Fruit fly (Drosophila melanogaster) whole organism, embryonic: Measurements from ENCODE around the gene CG31365.

Source experiments
- Ada2b ChIP-seq: fragments of 200-800 bp; sonication (Bioruptor generic); IDR thresholded peaks from 2 replicates; pipeline ENCODE4 v1.3.6; 2022; ENCODE audit warnings: missing biosample characterization, missing genetic modification characterization
- Asciz ChIP-seq: fragments of 200-800 bp; sonication (Bioruptor generic); optimal IDR thresholded peaks from 2 replicates; lab custom pipeline; 2017; ENCODE audit warnings: missing biosample characterization, mild to moderate bottlenecking, missing genetic modification characterization, missing genetic modification reagents
- C15 ChIP-seq: fragments of 200-800 bp; sonication (Bioruptor generic); IDR thresholded peaks from 3 replicates; pipeline ENCODE4 v1.3.6; 2022; ENCODE audit warnings: missing biosample characterization, missing genetic modification characterization
- CG10274 ChIP-seq: fragments of 200-800 bp; sonication (Bioruptor generic); optimal IDR thresholded peaks from 3 replicates; lab custom pipeline; 2017; ENCODE audit warnings: missing biosample characterization, mild to moderate bottlenecking, missing genetic modification characterization
- CG10959 ChIP-seq: fragments of 200-800 bp; sonication (Bioruptor generic); IDR thresholded peaks from 2 replicates; pipeline ENCODE4 v1.3.6; 2022; ENCODE audit warnings: missing biosample characterization, missing genetic modification characterization
- CG11723 ChIP-seq: fragments of 200-800 bp; sonication (Bioruptor generic); optimal IDR thresholded peaks from 2 replicates; lab custom pipeline; 2017; ENCODE audit warnings: missing biosample characterization, mild to moderate bottlenecking, missing genetic modification characterization
- CG12236 ChIP-seq: fragments of 200-800 bp; sonication (Bioruptor generic); optimal IDR thresholded peaks from 2 replicates; lab custom pipeline; 2016; ENCODE audit warnings: missing biosample characterization, missing genetic modification characterization
- CG1603 ChIP-seq: fragments of 200-800 bp; sonication (Bioruptor generic); optimal IDR thresholded peaks from 2 replicates; lab custom pipeline; 2019; ENCODE audit warnings: missing biosample characterization, mild to moderate bottlenecking, missing genetic modification characterization, moderate library complexity
- CG16815 ChIP-seq: fragments of 200-800 bp; sonication (Bioruptor generic); optimal IDR thresholded peaks from 3 replicates; lab custom pipeline; 2017; ENCODE audit warnings: missing biosample characterization, mild to moderate bottlenecking, missing genetic modification characterization
- CG17186 ChIP-seq: fragments of 200-800 bp; sonication (Bioruptor generic); optimal IDR thresholded peaks from 3 replicates; lab custom pipeline; 2017; ENCODE audit warnings: missing biosample characterization, missing genetic modification reagents, missing genetic modification characterization
- CG2199 ChIP-seq: fragments of 200-800 bp; sonication (Bioruptor generic); IDR thresholded peaks from 3 replicates; pipeline ENCODE4 v1.3.6; 2022; ENCODE audit warnings: missing biosample characterization, missing genetic modification characterization
- CG31365 ChIP-seq: fragments of 200-800 bp; sonication (Bioruptor generic); optimal IDR thresholded peaks from 2 replicates; lab custom pipeline; 2018; ENCODE audit warnings: missing biosample characterization, mild to moderate bottlenecking, missing genetic modification characterization
- CG3163 ChIP-seq: fragments of 200-800 bp; sonication (Bioruptor generic); optimal IDR thresholded peaks from 3 replicates; lab custom pipeline; 2016; ENCODE audit warnings: missing biosample characterization, missing genetic modification characterization
- CG33557 ChIP-seq: fragments of 200-800 bp; sonication (Bioruptor generic); optimal IDR thresholded peaks from 2 replicates; lab custom pipeline; 2019; ENCODE audit warnings: missing biosample characterization, mild to moderate bottlenecking, missing genetic modification characterization, moderate library complexity
- CG3726 ChIP-seq: fragments of 200-800 bp; sonication (Bioruptor generic); IDR thresholded peaks from 3 replicates; pipeline ENCODE4, ENCODE4 v1.3.6; 2022; ENCODE audit warnings: missing biosample characterization, missing genetic modification characterization
- CG4328 ChIP-seq: fragments of 200-800 bp; sonication (Bioruptor generic); optimal IDR thresholded peaks from 3 replicates; lab custom pipeline; 2017; ENCODE audit warnings: missing biosample characterization, missing genetic modification reagents, missing genetic modification characterization
- CG4730 ChIP-seq: fragments of 200-800 bp; sonication (Bioruptor generic); IDR thresholded peaks from 2 replicates; pipeline ENCODE4 v1.3.6; 2022; ENCODE audit warnings: missing biosample characterization, missing genetic modification characterization
- CG8359 ChIP-seq: fragments of 200-800 bp; sonication (Bioruptor generic); optimal IDR thresholded peaks from 2 replicates; lab custom pipeline; 2017; ENCODE audit warnings: missing biosample characterization, mild to moderate bottlenecking, missing genetic modification characterization, borderline replicate concordance
- CTCF ChIP-seq: fragments of 200-800 bp; sonication (Bioruptor generic); optimal IDR thresholded peaks from 2 replicates; lab custom pipeline; 2017; ENCODE audit warnings: missing biosample characterization, mild to moderate bottlenecking, missing genetic modification characterization, moderate library complexity
- D19A ChIP-seq: fragments of 200-800 bp; optimal IDR thresholded peaks from 3 replicates; lab custom pipeline; 2019; ENCODE audit warnings: missing biosample characterization, mild to moderate bottlenecking, missing genetic modification characterization, moderate library complexity
- Deaf1 ChIP-seq: fragments of 200-800 bp; optimal IDR thresholded peaks from 3 replicates; lab custom pipeline; 2019; ENCODE audit warnings: missing biosample characterization, mild to moderate bottlenecking, missing genetic modification characterization, moderate library complexity
- Elba2 ChIP-seq: fragments of 200-800 bp; sonication (Bioruptor generic); optimal IDR thresholded peaks from 3 replicates; lab custom pipeline; 2016; ENCODE audit warnings: missing biosample characterization, missing genetic modification characterization
- Mes4 ChIP-seq: fragments of 200-800 bp; sonication (Bioruptor generic); optimal IDR thresholded peaks from 2 replicates; lab custom pipeline; 2016; ENCODE audit warnings: missing biosample characterization, missing genetic modification characterization
- Opbp ChIP-seq: fragments of 200-800 bp; sonication (Bioruptor generic); IDR thresholded peaks from 3 replicates; pipeline ENCODE4 v1.3.6; 2022; ENCODE audit warnings: missing biosample characterization, missing genetic modification characterization; ENCODE audit not compliant: partially characterized antibody
- Rfx ChIP-seq: fragments of 200-800 bp; sonication (Bioruptor generic); IDR thresholded peaks from 2 replicates; pipeline ENCODE4 v1.3.6; 2022; ENCODE audit warnings: missing biosample characterization, missing genetic modification characterization
- Side ChIP-seq: fragments of 200-800 bp; sonication (Bioruptor generic); optimal IDR thresholded peaks from 2 replicates; lab custom pipeline; 2016; ENCODE audit warnings: missing biosample characterization, missing genetic modification characterization
- Six4 ChIP-seq: fragments of 200-800 bp; sonication (Bioruptor generic); optimal IDR thresholded peaks from 2 replicates; lab custom pipeline; 2016; ENCODE audit warnings: missing biosample characterization, missing genetic modification characterization
- Sox100B ChIP-seq: fragments of 200-800 bp; sonication (Bioruptor generic); optimal IDR thresholded peaks from 3 replicates; lab custom pipeline; 2018; ENCODE audit warnings: missing biosample characterization, mild to moderate bottlenecking, missing genetic modification characterization
- Taf1 ChIP-seq: fragments of 200-800 bp; sonication (Bioruptor generic); IDR thresholded peaks from 2 replicates; pipeline ENCODE4 v1.3.6; 2022; ENCODE audit warnings: missing biosample characterization, missing genetic modification characterization
- Tbp ChIP-seq: fragments of >200 bp; optimal IDR thresholded peaks from 2 replicates; lab custom pipeline; 2018; ENCODE audit warnings: missing biosample characterization, missing genetic modification characterization
- Xbp1 ChIP-seq: fragments of 200-800 bp; sonication (Bioruptor generic); optimal IDR thresholded peaks from 3 replicates; lab custom pipeline; 2016; ENCODE audit warnings: missing biosample characterization, mild to moderate bottlenecking, missing genetic modification characterization
- al ChIP-seq: fragments of 200-800 bp; sonication (Bioruptor generic); IDR thresholded peaks from 2 replicates; pipeline ENCODE4 v1.3.6; 2022; ENCODE audit warnings: missing biosample characterization, missing genetic modification characterization
- bab2 ChIP-seq: fragments of 200-800 bp; sonication (Bioruptor generic); optimal IDR thresholded peaks from 2 replicates; lab custom pipeline; 2016; ENCODE audit warnings: missing biosample characterization, missing genetic modification characterization
- bsh ChIP-seq, 2 experiments: fragments of 200-800 bp; sonication (Bioruptor generic); optimal IDR thresholded peaks; 2 replicates each; lab custom pipeline; 2017 to 2018; ENCODE audit warnings: mild to moderate bottlenecking in 2 of 2, missing biosample characterization in 2 of 2, missing genetic modification characterization in 2 of 2, moderate library complexity in 1 of 2
- cwo ChIP-seq: fragments of 200-800 bp; sonication (Bioruptor generic); optimal IDR thresholded peaks from 3 replicates; lab custom pipeline; 2017; ENCODE audit warnings: missing biosample characterization, missing genetic modification characterization, mild to moderate bottlenecking, moderate library complexity, missing genetic modification reagents
- grau ChIP-seq: fragments of 200-800 bp; optimal IDR thresholded peaks from 3 replicates; lab custom pipeline; 2019; ENCODE audit warnings: missing biosample characterization, mild to moderate bottlenecking, missing genetic modification characterization, moderate library complexity
- gt ChIP-seq: fragments of 200-800 bp; sonication (Bioruptor generic); IDR thresholded peaks from 2 replicates; pipeline ENCODE4 v1.3.6; 2022; ENCODE audit warnings: missing biosample characterization, missing genetic modification characterization
- hb ChIP-seq: fragments of 200-800 bp; sonication (Bioruptor generic); IDR thresholded peaks from 3 replicates; pipeline ENCODE4 v1.3.6; 2022; ENCODE audit warnings: missing biosample characterization, missing genetic modification characterization; ENCODE audit not compliant: partially characterized antibody
- ken ChIP-seq: fragments of 200-800 bp; sonication (Bioruptor generic); IDR thresholded peaks from 3 replicates; pipeline ENCODE4 v1.3.6; 2022; ENCODE audit warnings: missing biosample characterization, missing genetic modification characterization
- odd ChIP-seq: fragments of 200-800 bp; sonication (Bioruptor generic); optimal IDR thresholded peaks from 2 replicates; lab custom pipeline; 2017; ENCODE audit warnings: missing biosample characterization, mild to moderate bottlenecking, missing genetic modification characterization
- otp ChIP-seq: fragments of 200-800 bp; sonication (Bioruptor generic); IDR thresholded peaks from 3 replicates; pipeline ENCODE4, ENCODE4 v1.3.6; 2022; ENCODE audit warnings: missing biosample characterization, missing genetic modification characterization
- pum ChIP-seq: fragments of 200-800 bp; sonication (Bioruptor generic); optimal IDR thresholded peaks from 2 replicates; lab custom pipeline; 2016; ENCODE audit warnings: missing biosample characterization, missing genetic modification characterization
- row ChIP-seq: fragments of 200-800 bp; sonication (Bioruptor generic); IDR thresholded peaks from 3 replicates; pipeline ENCODE4 v1.3.6; 2022; ENCODE audit warnings: missing biosample characterization, missing genetic modification characterization
- sd ChIP-seq: fragments of 200-800 bp; sonication (Bioruptor generic); optimal IDR thresholded peaks from 3 replicates; lab custom pipeline; 2018; ENCODE audit warnings: missing biosample characterization, mild to moderate bottlenecking, missing genetic modification characterization, moderate library complexity
- sima ChIP-seq: fragments of 200-800 bp; sonication (Bioruptor generic); optimal IDR thresholded peaks from 2 replicates; lab custom pipeline; 2016; ENCODE audit warnings: missing biosample characterization, missing genetic modification characterization
- slbo ChIP-seq: fragments of 200-800 bp; sonication (Bioruptor generic); IDR thresholded peaks from 2 replicates; pipeline ENCODE4 v1.3.6; 2022; ENCODE audit warnings: missing biosample characterization, missing genetic modification characterization
- so ChIP-seq: fragments of 200-800 bp; sonication (Bioruptor generic); IDR thresholded peaks from 3 replicates; pipeline ENCODE4 v1.3.6; 2022; ENCODE audit warnings: missing biosample characterization, missing genetic modification characterization
- sob ChIP-seq: fragments of 200-800 bp; sonication (Bioruptor generic); IDR thresholded peaks from 2 replicates; pipeline ENCODE4 v1.3.6; 2022; ENCODE audit warnings: missing biosample characterization, missing genetic modification characterization
- tgo ChIP-seq: fragments of 200-800 bp; sonication (Bioruptor generic); IDR thresholded peaks from 3 replicates; pipeline ENCODE4 v1.3.6; 2022; ENCODE audit warnings: missing biosample characterization, missing genetic modification characterization
- usp ChIP-seq: fragments of >200 bp; optimal IDR thresholded peaks from 2 replicates; lab custom pipeline; 2017; ENCODE audit warnings: missing biosample characterization, missing genetic modification characterization
- vnd ChIP-seq: fragments of 200-800 bp; sonication (Bioruptor generic); IDR thresholded peaks from 3 replicates; pipeline ENCODE4 v1.3.6; 2022; ENCODE audit warnings: missing biosample characterization, missing genetic modification characterization; ENCODE audit not compliant: partially characterized antibody

The CG31365 gene

dm6 chr3R:23112680-23113362 lies 13.4 kb downstream of the CG31365 start, which contains the start of gene Cow (continued):
- TF ChIP-seq C15 (GFP tag; lab: Robert Waterston, UW) (0 out of 3 replicates have a peak, but pooled peaks have one; percentile 49), odd (GFP tag; lab: Kevin White, UChicago) (no peak), CG33557 (GFP tag; lab: Kevin White, UChicago) (no peak), Side (GFP tag; lab: Kevin White, UChicago) (peak; percentile 36), CG10274 (no peak), so (peak; percentile 70; the same call in 1 of the 3 replicates), CTCF (no peak), Taf1 (GFP tag; lab: Robert Waterston, UW) (peak; percentile 63), CG10959 (no peak), CG4730 (GFP tag; lab: Robert Waterston, UW) (peak; percentile 52; the same call in 1 of the 2 replicates), bab2 (peak; percentile 48), CG4328 (GFP tag; lab: Kevin White, UChicago) (no peak), al (peak; percentile 43; the same call in 1 of the 2 replicates), cwo (GFP tag; lab: Kevin White, UChicago) (peak; percentile 72), Deaf1 (tag; lab: Kevin White, UChicago) (peak; percentile 55), grau (tag; lab: Kevin White, UChicago) (peak; percentile 75), CG31365 (tag; lab: Kevin White, UChicago) (no peak), CG2199 (GFP tag; lab: Robert Waterston, UW) (no peak), CG11723 (GFP tag; lab: Kevin White, UChicago) (no peak), CG8359 (GFP tag; lab: Kevin White, UChicago) (no peak), Mes4 (peak; percentile 4), CG16815 (GFP tag; lab: Kevin White, UChicago) (no peak), Ada2b (GFP tag; lab: Robert Waterston, UW) (peak; percentile 73), CG1603 (tag; lab: Kevin White, UChicago) (peak; percentile 69), Opbp (no peak), sob (GFP tag; lab: Robert Waterston, UW) (peak; percentile 72), Six4 (GFP tag; lab: Kevin White, UChicago) (peak; percentile 20), hb (no peak), Rfx (peak; percentile 77), CG12236 (GFP tag; lab: Kevin White, UChicago) (no peak), slbo (peak; percentile 75), Sox100B (GFP tag; lab: Kevin White, UChicago) (no peak), otp (GFP tag; lab: Robert Waterston, UW) (no peak), vnd (GFP tag; lab: Robert Waterston, UW) (no peak), bsh (GFP tag; optimal IDR thresholded peaks at IDR 0.05; lab: Kevin White, UChicago) (no peak), Tbp (GFP tag; lab: Kevin White, UChicago) (no peak), Elba2 (GFP tag; lab: Kevin White, UChicago) (no peak), Xbp1 (peak; percentile 57), gt (no peak), Asciz (peak; percentile 42), usp (GFP tag; lab: Kevin White, UChicago) (no peak), D19A (tag; lab: Kevin White, UChicago) (peak; percentile 17), pum (GFP tag; lab: Kevin White, UChicago) (peak; percentile 46), row (GFP tag; lab: Robert Waterston, UW) (peak; percentile 84), CG3726 (0 out of 3 replicates have a peak, but pooled peaks have one; percentile 50), sima (no peak), CG17186 (GFP tag; lab: Kevin White, UChicago) (no peak), CG3163 (GFP tag; lab: Kevin White, UChicago) (peak; percentile 85), sd (tag; lab: Kevin White, UChicago) (peak; percentile 41), tgo (GFP tag; lab: Robert Waterston, UW) (peak; percentile 76), ken (GFP tag; lab: Robert Waterston, UW) (no peak; the same call in 2 of the 3 replicates)
